Worm (Caenorhabditis elegans) whole organism, midembryonic: ENCODE measurements around the gene phf-10.

Source experiments
- T22C8.4 ChIP-seq: fragments of 200-800 bp; sonication (Bioruptor generic); IDR thresholded peaks from 2 replicates; pipeline ENCODE4 v1.3.6; 2022; ENCODE audit warnings: missing genetic modification characterization, missing compliant biosample characterization
- cog-1 ChIP-seq: sonication (generic microtip); optimal IDR thresholded peaks from 2 replicates; lab custom pipeline; 2016; ENCODE audit warnings: missing genetic modification characterization, missing compliant biosample characterization
- flt-1 ChIP-seq: fragments of 200-800 bp; sonication (Bioruptor generic); IDR thresholded peaks from 2 replicates; pipeline ENCODE4 v1.3.6; 2022; ENCODE audit warnings: missing genetic modification characterization, missing compliant biosample characterization
- klf-2 ChIP-seq: fragments of 200-800 bp; sonication (Bioruptor generic); conservative IDR thresholded peaks from 2 replicates; pipeline ENCODE4 v1.3.6; 2022; ENCODE audit warnings: missing genetic modification reagents, missing genetic modification characterization, missing compliant biosample characterization
- med-1 ChIP-seq: sonication (generic microtip); optimal IDR thresholded peaks from 2 replicates; lab custom pipeline; 2017; ENCODE audit warnings: missing genetic modification characterization, mild to moderate bottlenecking, missing compliant biosample characterization, antibody characterized with exemption, missing genetic modification reagents; ENCODE audit not compliant: insufficient read depth
- ref-1 ChIP-seq: fragments of 200-800 bp; sonication (Bioruptor generic); conservative IDR thresholded peaks from 2 replicates; pipeline ENCODE4 v1.3.6; 2022; ENCODE audit warnings: missing genetic modification reagents, missing genetic modification characterization, missing compliant biosample characterization
- tab-1 ChIP-seq: fragments of 200-800 bp; sonication (Bioruptor generic); IDR thresholded peaks from 2 replicates; pipeline ENCODE4 v1.3.6; 2022; ENCODE audit warnings: missing genetic modification characterization, missing compliant biosample characterization
- ztf-23 ChIP-seq: fragments of 200-800 bp; sonication (Bioruptor generic); IDR thresholded peaks from 2 replicates; pipeline ENCODE4 v1.3.6; 2022; ENCODE audit warnings: missing genetic modification reagents, missing genetic modification characterization, missing compliant biosample characterization
- ztf-29 ChIP-seq: fragments of 200-800 bp; sonication (Bioruptor generic); IDR thresholded peaks from 2 replicates; pipeline ENCODE4 v1.3.6; 2022; ENCODE audit warnings: missing genetic modification reagents, missing genetic modification characterization, missing compliant biosample characterization

The phf-10 gene

DNA sequence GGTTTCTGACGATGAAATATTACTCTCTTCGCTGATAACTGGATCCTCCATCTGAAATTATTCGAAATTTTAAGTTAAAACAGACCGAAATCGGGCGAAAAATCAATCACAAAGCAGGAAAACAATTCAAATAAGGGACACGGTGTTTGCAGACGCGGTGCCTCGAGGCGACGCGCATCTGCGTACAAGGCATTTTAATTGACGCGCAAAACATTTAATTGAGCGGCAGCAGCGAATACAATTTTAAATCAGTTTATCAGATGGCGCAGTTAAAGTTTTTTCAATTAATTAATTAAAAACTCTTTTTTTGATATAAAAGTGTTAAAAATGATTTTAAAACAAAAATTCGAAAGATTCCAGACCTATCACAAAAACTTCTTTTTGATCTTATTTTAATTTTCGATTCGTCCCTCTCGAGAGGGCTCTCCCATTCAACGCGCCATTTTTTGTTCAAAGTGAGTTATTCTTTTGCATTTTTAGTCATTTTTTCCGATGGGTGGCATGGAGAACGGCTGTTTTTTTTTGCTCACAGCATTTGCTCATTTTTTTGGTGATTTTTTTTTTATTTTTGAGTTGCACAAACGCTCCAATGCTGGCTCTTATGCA, at the start of gene phf-10:
Gene phf-10 (minus strand): TSS at position 81 of the 606 bp plus-strand sequence.
- TF ChIP-seq tab-1 (GFP tag; lab: Robert Waterston, UW) (no peak), ztf-23 (no peak; the same call in 1 of the 2 replicates), flt-1 (GFP tag; lab: Robert Waterston, UW) (no peak), T22C8.4 (GFP tag; lab: Robert Waterston, UW) (no peak), ref-1 (GFP tag; lab: Robert Waterston, UW) (no peak), cog-1 (no peak), ztf-29 (GFP tag; lab: Robert Waterston, UW) (no peak), klf-2 (GFP tag; lab: Robert Waterston, UW) (no peak), med-1 (GFP tag; lab: Kevin White, UChicago) (no peak)

DNA sequence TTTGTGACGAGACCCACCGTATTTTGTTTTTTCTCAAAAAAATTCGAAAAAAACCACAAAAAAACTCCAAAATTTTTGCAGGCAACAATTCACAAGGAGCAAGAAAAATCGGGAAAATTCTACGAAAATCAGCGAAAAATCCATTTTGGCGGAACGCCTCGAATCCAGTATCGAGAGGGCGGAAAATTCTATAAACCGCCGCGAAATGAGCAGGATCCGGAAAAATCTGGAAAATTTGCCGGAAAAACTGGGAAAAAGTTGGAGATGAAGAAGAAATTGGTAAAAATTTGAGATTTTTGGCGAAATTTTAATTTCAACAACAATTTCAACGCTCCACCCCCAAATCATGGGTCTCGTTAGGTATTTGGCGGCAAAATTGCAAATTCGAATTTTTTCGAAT, 48.7 kb upstream of the phf-10 start:
- no peak for TF ChIP-seq flt-1 (GFP tag; lab: Robert Waterston, UW)
- TF ChIP-seq med-1 (GFP tag; lab: Kevin White, UChicago), result no peak
- no peak for TF ChIP-seq tab-1 (GFP tag; lab: Robert Waterston, UW)
- TF ChIP-seq T22C8.4 (GFP tag; lab: Robert Waterston, UW), result no peak
- TF ChIP-seq ztf-29 (GFP tag; lab: Robert Waterston, UW), result no peak
- TF ChIP-seq cog-1, result no peak
- no peak for TF ChIP-seq klf-2 (GFP tag; lab: Robert Waterston, UW)
- TF ChIP-seq ref-1 (GFP tag; lab: Robert Waterston, UW), result no peak
- TF ChIP-seq ztf-23, result no peak

DNA sequence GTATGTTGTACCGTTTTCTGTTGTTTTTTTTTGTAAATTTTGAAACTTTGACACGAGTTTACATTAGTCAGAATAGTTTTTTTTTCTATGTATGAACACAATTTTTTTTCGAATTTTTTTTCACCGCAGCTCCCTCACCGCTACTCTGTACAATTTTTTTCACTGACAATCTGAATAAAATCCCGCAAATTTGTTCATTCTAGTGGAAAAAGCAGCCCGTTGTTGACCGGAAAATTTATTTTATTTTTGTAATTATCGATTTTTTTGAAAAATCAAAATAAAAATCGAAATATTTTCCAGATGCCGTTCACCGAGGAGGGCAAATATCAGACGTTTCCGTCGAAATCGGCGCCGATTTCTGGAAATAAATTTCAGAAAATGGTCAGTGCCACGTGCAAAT, 48.1 kb upstream of the phf-10 start, which contains the start of gene T22H9.1:
Gene T22H9.1 (plus strand): TSS at position 301 of the 400 bp plus-strand sequence.
- TF ChIP-seq med-1 (GFP tag; lab: Kevin White, UChicago) (no peak), ztf-29 (GFP tag; lab: Robert Waterston, UW) (no peak), flt-1 (GFP tag; lab: Robert Waterston, UW) (no peak), tab-1 (GFP tag; lab: Robert Waterston, UW) (no peak), ztf-23 (no peak), T22C8.4 (GFP tag; lab: Robert Waterston, UW) (no peak)

DNA sequence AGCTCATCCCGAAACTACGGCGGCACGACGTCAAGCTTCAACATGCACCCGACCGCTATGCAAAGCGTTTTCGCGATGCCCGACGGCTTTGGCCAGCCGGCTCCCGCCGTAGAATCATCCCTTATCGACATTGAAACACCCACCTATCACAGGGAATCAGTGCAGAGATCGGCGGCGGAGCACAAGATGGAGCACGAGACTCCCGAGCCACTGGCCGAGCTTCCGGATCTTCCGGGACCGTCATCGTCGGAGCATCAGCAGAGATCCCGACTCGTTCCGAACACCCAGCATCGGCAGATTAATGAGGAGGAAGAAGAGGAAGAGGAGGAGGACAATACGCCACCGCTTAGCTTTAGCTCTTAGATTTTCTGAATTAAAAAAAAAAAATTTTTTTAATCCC, 47.1 kb upstream of the phf-10 start:
- TF ChIP-seq T22C8.4 (GFP tag; lab: Robert Waterston, UW) (no peak), klf-2 (GFP tag; lab: Robert Waterston, UW) (no peak), cog-1 (no peak), ztf-29 (GFP tag; lab: Robert Waterston, UW) (no peak), med-1 (GFP tag; lab: Kevin White, UChicago) (no peak), ztf-23 (no peak), flt-1 (GFP tag; lab: Robert Waterston, UW) (no peak), tab-1 (GFP tag; lab: Robert Waterston, UW) (no peak), ref-1 (GFP tag; lab: Robert Waterston, UW) (no peak)

DNA sequence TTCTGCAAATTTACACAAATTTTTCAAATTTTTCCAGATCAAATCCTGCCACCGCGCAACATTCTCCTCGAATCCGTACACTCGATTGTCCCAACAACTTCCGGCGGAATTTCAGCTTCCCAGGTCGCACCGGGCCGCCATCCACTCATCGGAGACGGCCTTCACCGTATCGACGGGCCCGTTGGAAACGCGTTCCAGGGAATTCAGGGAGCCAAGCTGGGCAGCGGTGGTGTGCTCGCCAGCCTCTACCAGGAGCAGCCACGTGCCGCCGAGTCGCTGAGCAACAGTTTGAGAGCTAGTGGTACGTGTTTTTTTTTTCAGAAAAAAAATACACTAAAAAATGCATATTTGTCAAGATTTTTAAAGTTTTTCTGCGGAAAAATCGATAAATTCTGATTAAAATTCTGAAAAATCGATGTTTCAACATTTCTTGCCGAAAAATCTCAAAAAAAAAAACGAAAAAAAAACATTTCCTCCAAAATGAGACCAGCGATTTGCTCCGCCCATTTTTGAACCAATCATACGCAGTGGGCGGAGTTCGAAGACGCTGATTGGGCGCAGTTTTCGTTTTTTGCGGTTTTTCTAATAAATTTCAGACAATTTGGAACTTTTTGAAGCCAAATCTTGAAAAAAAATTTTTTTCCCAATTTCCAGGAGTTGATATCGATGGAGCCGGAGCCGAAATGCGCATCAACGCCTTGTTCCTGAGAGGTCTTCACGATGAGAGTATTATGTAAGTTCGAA, 45.8 kb upstream of the phf-10 start:
- no peak for TF ChIP-seq ztf-23
- TF ChIP-seq flt-1 (GFP tag; lab: Robert Waterston, UW), result no peak
- TF ChIP-seq T22C8.4 (GFP tag; lab: Robert Waterston, UW), result no peak

DNA sequence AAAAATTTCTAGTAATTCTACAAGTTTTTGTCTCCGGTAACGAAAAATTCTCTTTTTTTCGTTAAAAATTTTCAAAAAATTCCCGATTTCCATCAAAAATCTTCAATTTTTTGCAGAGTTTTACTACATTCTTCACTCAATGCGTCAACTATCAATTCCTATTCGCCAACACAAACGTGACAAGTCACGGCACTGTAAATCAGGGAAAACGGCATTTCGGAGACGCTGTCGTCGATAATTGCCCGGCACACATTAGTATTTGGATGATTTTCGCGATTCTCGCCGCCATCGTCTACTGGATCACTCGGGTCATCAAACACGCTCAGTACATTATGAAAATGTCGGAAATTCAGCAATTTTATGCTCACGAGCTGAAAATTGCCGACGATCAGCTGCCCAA, 40.4 kb upstream of the phf-10 start:
- TF ChIP-seq T22C8.4 (GFP tag; lab: Robert Waterston, UW) (no peak), flt-1 (GFP tag; lab: Robert Waterston, UW) (no peak)

DNA sequence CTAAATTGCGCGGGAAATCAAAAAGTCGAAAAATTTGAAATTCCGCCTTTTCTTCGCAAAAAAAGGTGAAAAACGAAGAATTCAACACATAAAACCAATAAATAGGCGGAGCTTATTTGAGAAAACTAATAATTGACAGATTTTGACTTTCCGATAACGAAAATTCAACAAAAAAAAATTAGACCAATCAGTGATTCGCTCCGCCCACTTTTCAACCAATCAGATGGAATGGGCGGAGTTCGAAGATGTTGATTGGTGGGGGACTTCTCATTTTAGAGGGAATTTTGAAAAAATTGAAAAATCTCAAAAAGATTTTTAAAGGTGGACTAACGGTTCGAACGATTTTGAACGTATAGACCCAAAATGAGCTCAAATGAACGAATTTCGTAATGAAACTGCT, 39.5 kb upstream of the phf-10 start:
- TF ChIP-seq ztf-29 (GFP tag; lab: Robert Waterston, UW), result no peak
- TF ChIP-seq tab-1 (GFP tag; lab: Robert Waterston, UW), result no peak
- TF ChIP-seq ztf-23, result no peak
- TF ChIP-seq med-1 (GFP tag; lab: Kevin White, UChicago), result no peak
- TF ChIP-seq cog-1, result no peak
- TF ChIP-seq flt-1 (GFP tag; lab: Robert Waterston, UW), result no peak
- no peak for TF ChIP-seq T22C8.4 (GFP tag; lab: Robert Waterston, UW)
- TF ChIP-seq klf-2 (GFP tag; lab: Robert Waterston, UW), result no peak
- TF ChIP-seq ref-1 (GFP tag; lab: Robert Waterston, UW), result no peak

DNA sequence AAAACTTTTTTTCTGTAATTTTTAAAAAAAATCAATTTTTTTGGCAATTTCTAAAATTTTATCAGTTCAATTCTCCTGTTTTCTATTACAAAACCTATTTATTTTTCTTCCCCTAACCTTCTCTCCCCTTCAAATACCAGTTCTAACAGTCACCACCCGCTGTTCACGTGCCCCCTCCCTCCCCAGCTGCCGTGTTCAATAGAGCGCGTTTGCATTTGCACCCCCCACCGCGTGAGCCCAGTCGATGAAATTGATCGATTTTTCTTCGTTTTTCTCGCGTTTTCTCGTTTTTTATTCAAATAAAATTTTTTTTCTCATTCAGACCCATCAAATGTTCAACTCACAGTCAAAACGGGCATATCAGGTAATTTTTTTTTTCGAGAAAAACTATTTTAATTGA, 37.7 kb upstream of the phf-10 start, which contains the start of gene atg-9:
Gene atg-9 (plus strand): TSS at position 332 of the 400 bp plus-strand sequence.
- TF ChIP-seq T22C8.4 (GFP tag; lab: Robert Waterston, UW), result peak; percentile 58; the same call in 1 of the 2 replicates
- TF ChIP-seq ztf-23, result no peak
- 0 out of 2 replicates have a peak, but pooled peaks have one; percentile 54 for TF ChIP-seq flt-1 (GFP tag; lab: Robert Waterston, UW)
- TF ChIP-seq ref-1 (GFP tag; lab: Robert Waterston, UW), result no peak

DNA sequence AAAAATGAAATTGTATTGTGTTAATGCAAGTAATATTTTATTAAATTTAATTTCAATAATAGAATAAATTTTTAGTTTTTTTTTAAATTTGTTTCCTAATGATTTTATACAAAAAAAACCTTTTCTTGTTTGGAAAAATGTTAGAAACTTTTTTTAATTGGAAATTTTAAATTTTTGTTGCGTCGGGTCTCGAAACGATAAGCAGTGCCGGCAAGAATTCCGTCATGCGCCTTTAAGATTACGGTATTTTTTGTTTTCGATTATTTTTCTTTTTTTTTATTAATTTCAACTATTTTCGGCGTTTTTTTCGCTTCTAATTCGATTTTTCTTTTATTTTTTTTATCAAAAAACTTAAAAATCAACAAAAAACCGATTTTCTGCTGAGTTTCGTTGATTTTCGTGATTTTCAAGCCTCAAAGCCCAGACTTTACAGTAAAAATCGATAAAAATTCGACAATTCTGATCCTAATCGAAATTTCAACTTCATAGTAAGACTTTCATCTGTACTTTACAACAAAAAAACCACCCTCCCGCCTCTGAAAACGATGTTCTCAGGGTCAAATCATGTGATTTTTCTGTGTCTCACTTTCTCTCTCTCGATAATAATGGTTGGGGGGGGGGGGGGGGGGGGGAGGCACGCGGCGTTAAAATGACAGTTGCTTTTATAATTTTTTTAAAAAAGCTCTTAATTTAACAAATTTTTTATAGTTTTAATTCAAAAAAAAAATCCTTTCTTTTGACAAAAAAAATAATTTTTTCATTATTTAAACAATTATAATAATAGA, 36.4 kb upstream of the phf-10 start:
- no peak for TF ChIP-seq T22C8.4 (GFP tag; lab: Robert Waterston, UW)
